Worm (Caenorhabditis elegans) whole organism, L3 larva: Measurements from ENCODE around the gene frpr-17.
"Not testable (repeated sequence)": the region's sequence is repeated elsewhere in the genome, so short reads cannot be mapped to it uniquely, and the experiment has no call there.

Experiments used
- aly-2 ChIP-seq: fragments of 150-350 bp; optimal IDR thresholded peaks from 2 replicates; lab custom pipeline; 2014; ENCODE audit warnings: missing biosample characterization, missing genetic modification characterization
- ceh-9 ChIP-seq: sonication (generic microtip); optimal IDR thresholded peaks from 2 replicates; lab custom pipeline; 2018; ENCODE audit warnings: missing biosample characterization, missing genetic modification characterization

- TF ChIP-seq ceh-9, aly-2 (tag; lab: Kevin White, UChicago): not testable (repeated sequence)
These were observed 31.9 kb downstream of the frpr-17 start for ce11 chrX:14437806-14438205.
